Fruit fly (Drosophila melanogaster): ENCODE measurements around the gene CG31922.

The CG31922 gene

DNA sequence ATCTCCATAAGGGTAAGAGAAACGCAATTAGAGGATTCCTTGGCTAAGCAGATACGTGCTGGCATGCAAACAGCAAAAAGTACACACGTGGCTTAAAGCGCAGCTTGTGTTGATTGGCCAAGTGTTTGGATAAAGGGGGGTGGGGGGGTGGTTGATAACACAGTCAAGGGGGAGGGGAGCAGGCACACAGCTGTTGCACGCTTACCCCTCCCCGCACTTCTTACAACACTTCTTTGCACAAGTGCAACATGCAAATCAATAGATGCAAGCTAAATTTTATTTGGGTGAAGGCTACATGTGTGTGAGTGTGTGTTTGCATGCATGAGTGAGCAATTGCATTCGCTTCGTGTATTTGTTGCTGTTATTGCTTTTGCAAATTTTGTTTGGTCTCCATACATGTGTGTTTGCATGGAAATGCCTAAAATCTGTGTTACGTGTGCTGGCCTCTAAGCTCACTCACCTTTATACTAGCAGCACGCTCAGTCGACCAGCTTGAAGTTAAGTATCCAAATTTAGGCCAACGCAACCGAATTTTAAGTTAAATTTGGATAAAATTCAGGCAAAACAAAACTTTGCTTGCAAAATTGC lies 41.5 kb upstream of the CG31922 start:
- TF ChIP-seq fkh (GFP tag; optimal IDR thresholded peaks at IDR 0.05) (peak; percentile 29), Ets21C (GFP tag; optimal IDR thresholded peaks at IDR 0.05) (no peak), fd85E (GFP tag; optimal IDR thresholded peaks at IDR 0.05) (no peak), eg (GFP tag; IDR thresholded peaks at IDR 0.05) (peak; percentile 46; the same call in 1 of the 3 replicates)

dm6 chr2L:1128932-1129887 lies 40.8 kb upstream of the CG31922 start, which contains the start of the genes Pino and TBC1D23:
TSS of gene Pino (minus strand) at chr2L:1128953.
TSS of gene TBC1D23 (plus strand) at chr2L:1129316.
- TF ChIP-seq CG11762 (GFP tag; optimal IDR thresholded peaks at IDR 0.05; ENCODE audit: insufficient read depth), result peak; percentile 46
- TF ChIP-seq eg (GFP tag; IDR thresholded peaks at IDR 0.05), result peak; percentile 77
- peak; percentile 68 for TF ChIP-seq pdm3 (GFP tag; optimal IDR thresholded peaks at IDR 0.05)
- peak; percentile 60 for TF ChIP-seq CG8632 (GFP tag; optimal IDR thresholded peaks at IDR 0.05)
- TF ChIP-seq CG11902 (GFP tag; optimal IDR thresholded peaks at IDR 0.05), result peak; percentile 43
- TF ChIP-seq Ets96B (tag; optimal IDR thresholded peaks at IDR 0.05), result peak; percentile 65
- peak; percentile 38 for TF ChIP-seq CG34406 (GFP tag; optimal IDR thresholded peaks at IDR 0.05)
- TF ChIP-seq Eip78C (GFP tag), result peak; percentile 78
- no peak for TF ChIP-seq CG16779 (tag; optimal IDR thresholded peaks at IDR 0.05)
- peak; percentile 1 for TF ChIP-seq Blimp-1 (GFP tag; optimal IDR thresholded peaks at IDR 0.05)
- peak; percentile 38 for TF ChIP-seq Eip93F (GFP tag; optimal IDR thresholded peaks at IDR 0.05)
- peak; percentile 79 for TF ChIP-seq CG3032 (tag; optimal IDR thresholded peaks at IDR 0.05)
- TF ChIP-seq CG6792 (GFP tag; optimal IDR thresholded peaks at IDR 0.05), result peak; percentile 61
- peak; percentile 55 for TF ChIP-seq Sox14 (GFP tag; optimal IDR thresholded peaks at IDR 0.05)
- peak; percentile 74 for TF ChIP-seq svp (GFP tag)
- TF ChIP-seq cyc (GFP tag; optimal IDR thresholded peaks at IDR 0.05), result peak; percentile 71
- no peak for TF ChIP-seq CG9139 (GFP tag; optimal IDR thresholded peaks at IDR 0.05)
- TF ChIP-seq CG10669 (GFP tag; optimal IDR thresholded peaks at IDR 0.05), result peak; percentile 46
- TF ChIP-seq dsx (GFP tag; optimal IDR thresholded peaks at IDR 0.05; ENCODE audit: poor library complexity, severe bottlenecking), result peak; percentile 50
- TF ChIP-seq CG6808 (GFP tag; optimal IDR thresholded peaks at IDR 0.05), result peak; percentile 28
- peak; percentile 27 for TF ChIP-seq Eip75B (GFP tag; optimal IDR thresholded peaks at IDR 0.05)
- TF ChIP-seq salr (GFP tag; optimal IDR thresholded peaks at IDR 0.05), result peak; percentile 40 to 53
- TF ChIP-seq CG10631 (GFP tag; optimal IDR thresholded peaks at IDR 0.05), result peak; percentile 76
- TF ChIP-seq ss (GFP tag; optimal IDR thresholded peaks at IDR 0.05), result peak in 1 of 2 experiments; percentile 46
- TF ChIP-seq acj6 (GFP tag; optimal IDR thresholded peaks at IDR 0.05), result peak; percentile 69
- peak; percentile 8 for TF ChIP-seq fkh (GFP tag; optimal IDR thresholded peaks at IDR 0.05)
- no peak for TF ChIP-seq Met (GFP tag; optimal IDR thresholded peaks at IDR 0.05)
- TF ChIP-seq CG6163 (GFP tag; IDR thresholded peaks at IDR 0.05), result peak; percentile 71
- peak; percentile 78 for TF ChIP-seq OdsH (GFP tag; optimal IDR thresholded peaks at IDR 0.05)
- peak; percentile 44 for TF ChIP-seq Sox15 (GFP tag; optimal IDR thresholded peaks at IDR 0.05)
- TF ChIP-seq CG3919 (GFP tag; optimal IDR thresholded peaks at IDR 0.05), result peak; percentile 56
- peak; percentile 22; the same call in 1 of the 2 replicates for TF ChIP-seq CG11294 (GFP tag; IDR thresholded peaks at IDR 0.05)
- no peak for TF ChIP-seq CG4318 (GFP tag; optimal IDR thresholded peaks at IDR 0.05)
- no peak for TF ChIP-seq fd85E (GFP tag; optimal IDR thresholded peaks at IDR 0.05)
- peak; percentile 72 for TF ChIP-seq lz (GFP tag; optimal IDR thresholded peaks at IDR 0.05)
- TF ChIP-seq CG8319 (GFP tag; optimal IDR thresholded peaks at IDR 0.05), result peak; percentile 16
- TF ChIP-seq net (GFP tag; optimal IDR thresholded peaks at IDR 0.05), result peak; percentile 14
- TF ChIP-seq Gug (GFP tag; IDR thresholded peaks at IDR 0.05), result peak; percentile 50
- peak; percentile 22 for TF ChIP-seq CG1621 (tag; optimal IDR thresholded peaks at IDR 0.05)
- TF ChIP-seq Hr38 (GFP tag; optimal IDR thresholded peaks at IDR 0.05), result no peak
- TF ChIP-seq CG32006 (GFP tag; optimal IDR thresholded peaks at IDR 0.05), result peak; percentile 69
- TF ChIP-seq CG7368 (GFP tag; optimal IDR thresholded peaks at IDR 0.05), result peak; percentile 38
- TF ChIP-seq Sox102F (GFP tag; optimal IDR thresholded peaks at IDR 0.05), result peak; percentile 45
- no peak for TF ChIP-seq Smox (GFP tag; optimal IDR thresholded peaks at IDR 0.05)
- TF ChIP-seq spab (GFP tag; optimal IDR thresholded peaks at IDR 0.05), result peak; percentile 30
